Fruit fly (Drosophila melanogaster): ENCODE measurements around the gene CG14551.
A peak's percentile ranks its signal among the peaks of the same experiment; 100 is the strongest.

Gene CG14551

dm6 chr3R:26021195-26021914, 41.5 kb downstream of the CG14551 start (continued):
- TF ChIP-seq ase (GFP tag; IDR thresholded peaks at IDR 0.05): peak; percentile 64; the same call in 2 of the 3 replicates
- no peak for TF ChIP-seq dati (GFP tag; IDR thresholded peaks at IDR 0.05)
- peak; percentile 86 for TF ChIP-seq Fer1 (GFP tag; optimal IDR thresholded peaks at IDR 0.05)
- TF ChIP-seq dmrt99B (tag; optimal IDR thresholded peaks at IDR 0.05): peak; percentile 97
- peak; percentile 15 for TF ChIP-seq gcm2 (GFP tag; optimal IDR thresholded peaks at IDR 0.05)
- peak; percentile 96 for TF ChIP-seq CG15696 (tag; optimal IDR thresholded peaks at IDR 0.05)
- peak; percentile 56; the same call in 1 of the 2 replicates for TF ChIP-seq Lim3 (GFP tag; IDR thresholded peaks at IDR 0.05)
- TF ChIP-seq CG10321 (GFP tag; IDR thresholded peaks at IDR 0.05): peak; percentile 56
- peak; percentile 67 for TF ChIP-seq en (GFP tag; optimal IDR thresholded peaks at IDR 0.05)
- peak; percentile 93 for TF ChIP-seq CG10267 (tag; optimal IDR thresholded peaks at IDR 0.05)
- peak; percentile 32 for TF ChIP-seq yki (optimal IDR thresholded peaks at IDR 0.05)
- peak; percentile 90 for TF ChIP-seq Ptx1 (GFP tag; IDR thresholded peaks at IDR 0.05)
- peak in 1 of 3 experiments; percentile 81 for TF ChIP-seq Stat92E (GFP tag; optimal IDR thresholded peaks at IDR 0.05)
- TF ChIP-seq dmrt11E (tag; optimal IDR thresholded peaks at IDR 0.05): peak; percentile 99
- peak; percentile 12; the same call in 1 of the 2 replicates for TF ChIP-seq Awh (GFP tag; IDR thresholded peaks at IDR 0.05)
- peak; percentile 86 for TF ChIP-seq CG12744 (GFP tag; optimal IDR thresholded peaks at IDR 0.05)
- TF ChIP-seq TFAM (GFP tag; optimal IDR thresholded peaks at IDR 0.05): peak; percentile 77
- TF ChIP-seq CG15479 (GFP tag; optimal IDR thresholded peaks at IDR 0.05): peak; percentile 10
- no peak for TF ChIP-seq ftz-f1 (GFP tag; optimal IDR thresholded peaks at IDR 0.05)
- TF ChIP-seq Bgb (GFP tag; IDR thresholded peaks at IDR 0.05; ENCODE audit: partially characterized antibody): 0 out of 2 replicates have a peak, but pooled peaks have one; percentile 32
- peak; percentile 62 for TF ChIP-seq CG11398 (GFP tag; optimal IDR thresholded peaks at IDR 0.05)
- TF ChIP-seq Taf1 (GFP tag; IDR thresholded peaks at IDR 0.05): peak; percentile 66; the same call in 1 of the 2 replicates
- TF ChIP-seq ac (GFP tag; optimal IDR thresholded peaks at IDR 0.05): peak; percentile 86
- peak; percentile 85 for TF ChIP-seq D19B (GFP tag; optimal IDR thresholded peaks at IDR 0.05)
- peak; percentile 97 for TF ChIP-seq Hr3 (GFP tag; optimal IDR thresholded peaks at IDR 0.05)
- peak; percentile 84 for TF ChIP-seq Atf6 (GFP tag; IDR thresholded peaks at IDR 0.05)
- TF ChIP-seq tll (GFP tag; optimal IDR thresholded peaks at IDR 0.05): peak in 1 of 2 experiments; percentile 10
- peak; percentile 83 for TF ChIP-seq tap (tag; optimal IDR thresholded peaks at IDR 0.05)
- TF ChIP-seq crc (GFP tag; optimal IDR thresholded peaks at IDR 0.05): peak; percentile 84
- TF ChIP-seq al (GFP tag; IDR thresholded peaks at IDR 0.05): peak; percentile 82
- TF ChIP-seq trem (tag; optimal IDR thresholded peaks at IDR 0.05): peak; percentile 94
- TF ChIP-seq CG6765 (GFP tag; optimal IDR thresholded peaks at IDR 0.05): peak; percentile 87
- peak; percentile 71 for TF ChIP-seq peb (GFP tag; IDR thresholded peaks at IDR 0.05)
- TF ChIP-seq z (GFP tag; IDR thresholded peaks at IDR 0.05): no peak
- TF ChIP-seq CG10431 (GFP tag; optimal IDR thresholded peaks at IDR 0.05): peak; percentile 85
- TF ChIP-seq Rfx (GFP tag; IDR thresholded peaks at IDR 0.05): peak; percentile 84
- peak; percentile 62 for TF ChIP-seq luna (GFP tag; optimal IDR thresholded peaks at IDR 0.05)
- peak; percentile 83 for TF ChIP-seq fu2 (GFP tag; optimal IDR thresholded peaks at IDR 0.05)
- peak; percentile 95 for TF ChIP-seq CG8290 (GFP tag; optimal IDR thresholded peaks at IDR 0.05)
- peak; percentile 59 to 97 for TF ChIP-seq CG8290 (tag; optimal IDR thresholded peaks at IDR 0.05)
- TF ChIP-seq chif (GFP tag; optimal IDR thresholded peaks at IDR 0.05): peak; percentile 81 to 89
- no peak; the same call in 2 of the 3 replicates for TF ChIP-seq HLH4C (GFP tag; IDR thresholded peaks at IDR 0.05; ENCODE audit: partially characterized antibody)
- TF ChIP-seq CG13624 (GFP tag; optimal IDR thresholded peaks at IDR 0.05): peak; percentile 88
- peak; percentile 92 for TF ChIP-seq CG17385 (GFP tag; optimal IDR thresholded peaks at IDR 0.05)
- no peak for TF ChIP-seq Lpt (GFP tag; optimal IDR thresholded peaks at IDR 0.05)
- peak; percentile 57 for TF ChIP-seq CG4854 (GFP tag; optimal IDR thresholded peaks at IDR 0.05)
- TF ChIP-seq Sox100B (GFP tag; optimal IDR thresholded peaks at IDR 0.05): peak; percentile 99
- no peak for TF ChIP-seq ab (GFP tag; optimal IDR thresholded peaks at IDR 0.05)
- no peak for TF ChIP-seq MESR4 (GFP tag; optimal IDR thresholded peaks at IDR 0.05)
- no peak for TF ChIP-seq br (optimal IDR thresholded peaks at IDR 0.05)

Measured in whole organism, embryonic.